Worm (Caenorhabditis elegans): ENCODE data around the gene lpr-2.
"Not testable (repeated sequence)": the region's sequence is repeated elsewhere in the genome, so short reads cannot be mapped to it uniquely, and the experiment has no call there.

Gene lpr-2

DNA sequence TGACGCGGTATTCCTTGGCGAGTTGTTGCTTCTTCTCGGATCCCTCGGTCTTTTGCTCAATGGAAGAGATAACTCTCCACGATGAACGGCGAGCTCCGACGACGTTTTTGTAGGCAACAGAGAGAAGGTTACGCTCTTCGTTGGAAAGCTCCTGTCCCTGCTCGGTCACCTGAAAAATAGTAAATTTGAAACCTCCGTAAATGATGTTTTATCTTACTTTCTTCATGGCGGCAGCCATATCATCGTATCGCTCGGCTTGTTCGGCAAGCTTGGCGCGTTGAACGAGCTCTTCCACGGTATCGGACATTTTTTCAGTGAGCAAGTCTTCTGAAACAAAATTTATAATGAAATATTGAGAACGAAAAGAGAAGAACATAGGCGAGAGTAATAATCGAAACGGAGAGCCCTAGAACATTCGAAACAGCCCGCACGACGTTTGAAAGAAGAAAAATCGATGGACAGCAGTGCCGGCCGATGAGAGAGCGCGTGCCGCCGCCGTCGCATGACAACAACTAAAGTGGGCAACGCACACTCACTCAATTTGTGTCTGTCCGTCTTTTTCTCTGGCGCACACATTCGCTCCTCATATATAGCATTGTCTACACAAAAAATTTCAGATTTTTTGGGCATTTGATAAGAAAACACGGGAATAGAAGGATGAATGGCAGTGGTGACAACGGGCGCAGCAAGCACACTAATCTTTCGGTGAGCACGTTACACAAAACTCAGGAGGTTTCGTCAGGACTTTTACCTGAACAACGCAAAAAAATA lies 42.8 kb downstream of the lpr-2 start, which contains the start of the genes par-5 and M117.3:
Gene par-5 (minus strand): TSS at position 334 of the 771 bp plus-strand sequence.
Gene M117.3 (plus strand): TSS at position 616 of the 771 bp plus-strand sequence.
- TF ChIP-seq nfya-1 (tag; optimal IDR thresholded peaks at IDR 0.05; ENCODE audit: insufficient read depth) (peak; percentile 79), nhr-23 (tag; optimal IDR thresholded peaks at IDR 0.05) (no peak), lsy-12 (tag; optimal IDR thresholded peaks at IDR 0.05) (peak; percentile 50), jun-1 (tag; optimal IDR thresholded peaks at IDR 0.05) (peak; percentile 67), ZK546.5 (tag; optimal IDR thresholded peaks at IDR 0.05) (no peak), skn-1 (tag; optimal IDR thresholded peaks at IDR 0.05) (no peak), lin-39 (tag; optimal IDR thresholded peaks at IDR 0.05) (peak; percentile 61), lin-15B (tag; optimal IDR thresholded peaks at IDR 0.05) (peak; percentile 65), unc-62 (GFP tag; optimal IDR thresholded peaks at IDR 0.05) (peak; percentile 19), ama-1 (optimal IDR thresholded peaks at IDR 0.05) (peak; percentile 20), hmg-11 (tag; optimal IDR thresholded peaks at IDR 0.05) (peak; percentile 58), egl-5 (tag; optimal IDR thresholded peaks at IDR 0.05) (peak; percentile 75), ceh-82 (tag; optimal IDR thresholded peaks at IDR 0.05) (no peak), nhr-76 (tag; optimal IDR thresholded peaks at IDR 0.05) (no peak), pha-4 (tag; optimal IDR thresholded peaks at IDR 0.05) (peak; percentile 61), fkh-2 (tag; optimal IDR thresholded peaks at IDR 0.05) (no peak), mdl-1 (tag; optimal IDR thresholded peaks at IDR 0.05) (peak; percentile 51), nhr-12 (tag; optimal IDR thresholded peaks at IDR 0.05) (no peak), ceh-28 (tag; optimal IDR thresholded peaks at IDR 0.05) (peak; percentile 77), ztf-4 (tag; optimal IDR thresholded peaks at IDR 0.05) (no peak), elt-2 (tag; optimal IDR thresholded peaks at IDR 0.05) (peak; percentile 80), fkh-10 (GFP tag; optimal IDR thresholded peaks at IDR 0.05) (peak; percentile 62), sea-2 (GFP tag; optimal IDR thresholded peaks at IDR 0.05) (peak; percentile 77), mml-1 (tag; optimal IDR thresholded peaks at IDR 0.05) (no peak), egl-27 (tag; optimal IDR thresholded peaks at IDR 0.05) (peak; percentile 10), fos-1 (tag; optimal IDR thresholded peaks at IDR 0.05) (no peak), pqm-1 (tag; optimal IDR thresholded peaks at IDR 0.05) (peak; percentile 49)

DNA sequence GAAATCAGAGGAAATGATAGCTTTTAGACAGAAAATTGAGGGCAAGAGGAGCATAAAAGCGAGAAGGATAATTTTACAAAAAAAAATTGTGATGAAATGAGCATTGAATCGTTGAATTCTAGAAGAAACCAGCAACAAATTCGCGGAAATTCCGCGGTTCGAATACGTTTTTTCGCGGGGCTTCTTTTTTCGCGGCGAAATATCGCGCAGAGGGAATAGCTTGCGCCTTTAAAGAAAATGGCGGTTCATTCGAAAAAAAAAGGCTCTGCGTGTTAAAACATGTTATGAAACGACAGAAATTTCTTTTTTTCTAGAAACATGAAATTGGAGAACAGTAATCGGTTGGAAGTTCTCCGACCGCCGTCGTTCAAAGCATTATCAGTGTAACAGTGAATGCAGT lies 43.4 kb downstream of the lpr-2 start:
- TF ChIP-seq egl-27 (tag; optimal IDR thresholded peaks at IDR 0.05) (no peak), ZK546.5 (tag; optimal IDR thresholded peaks at IDR 0.05) (no peak), nfya-1 (tag; optimal IDR thresholded peaks at IDR 0.05; ENCODE audit: insufficient read depth) (peak; percentile 70), nhr-25 (tag; optimal IDR thresholded peaks at IDR 0.05) (peak; percentile 45), pha-4 (tag; optimal IDR thresholded peaks at IDR 0.05) (peak; percentile 40), nhr-12 (tag; optimal IDR thresholded peaks at IDR 0.05) (no peak), tbx-2 (tag; optimal IDR thresholded peaks at IDR 0.05) (no peak), lin-39 (tag; optimal IDR thresholded peaks at IDR 0.05) (peak; percentile 40), unc-62 (GFP tag; optimal IDR thresholded peaks at IDR 0.05) (no peak), ceh-82 (tag; optimal IDR thresholded peaks at IDR 0.05) (no peak), lsy-12 (tag; optimal IDR thresholded peaks at IDR 0.05) (peak; percentile 13), nhr-23 (tag; optimal IDR thresholded peaks at IDR 0.05) (peak; percentile 55), hmg-11 (tag; optimal IDR thresholded peaks at IDR 0.05) (peak; percentile 16), ama-1 (optimal IDR thresholded peaks at IDR 0.05) (peak; percentile 30), eor-1 (tag; optimal IDR thresholded peaks at IDR 0.05) (no peak), lin-15B (tag; optimal IDR thresholded peaks at IDR 0.05) (peak; percentile 71), snpc-4 (tag; optimal IDR thresholded peaks at IDR 0.05) (peak; percentile 60), nhr-43 (tag; optimal IDR thresholded peaks at IDR 0.05; ENCODE audit: poor library complexity, severe bottlenecking) (no peak), nhr-28 (tag; optimal IDR thresholded peaks at IDR 0.05) (no peak)

DNA sequence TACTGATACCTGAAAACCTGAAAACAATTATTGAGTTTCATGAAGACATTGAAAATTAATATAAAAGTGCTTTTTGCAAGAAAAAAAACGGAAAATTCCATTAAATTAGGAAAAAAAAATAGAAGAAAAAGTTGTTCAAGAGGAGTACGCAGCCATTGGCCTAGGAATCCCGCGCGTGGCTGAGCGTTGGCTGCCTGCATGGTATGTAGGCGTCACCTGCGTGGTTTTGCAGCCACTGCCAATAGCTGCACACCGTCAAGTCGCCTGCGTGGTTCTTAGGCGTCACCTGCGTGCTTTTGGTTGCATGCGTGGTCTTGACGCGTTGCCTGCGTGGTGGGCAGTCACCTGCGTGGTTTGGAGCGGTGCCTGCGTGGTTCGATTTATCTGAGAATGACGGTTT lies 49.0 kb downstream of the lpr-2 start, which contains the start of gene M117.6:
Gene M117.6 (minus strand): TSS at position 101 of the 400 bp plus-strand sequence.
- TF ChIP-seq pqm-1 (tag; optimal IDR thresholded peaks at IDR 0.05); nhr-43 (tag; optimal IDR thresholded peaks at IDR 0.05; ENCODE audit: poor library complexity, severe bottlenecking); nhr-76 (tag; optimal IDR thresholded peaks at IDR 0.05): not testable (repeated sequence)

DNA sequence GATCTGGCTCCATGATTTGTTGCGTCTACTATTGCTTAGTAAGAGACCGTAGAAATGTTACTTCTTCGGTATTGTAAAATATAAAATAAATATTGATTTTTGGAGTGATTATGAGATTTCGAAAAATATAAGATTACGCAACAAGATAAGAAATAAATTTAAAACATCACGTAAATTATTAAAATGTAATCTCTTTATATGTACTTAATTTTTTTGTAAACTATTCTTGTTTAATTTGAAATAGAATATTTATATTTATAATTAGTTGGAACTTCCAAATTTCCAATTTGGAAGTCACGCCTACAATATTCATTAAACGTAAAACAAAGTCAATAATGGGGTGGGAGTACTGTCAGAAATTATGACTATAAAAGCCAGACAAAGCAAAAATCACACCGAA lies 54.4 kb downstream of the lpr-2 start, which contains the start of gene M117.4:
Gene M117.4 (minus strand): TSS at position 101 of the 400 bp plus-strand sequence.
- TF ChIP-seq mml-1 (tag; optimal IDR thresholded peaks at IDR 0.05) (no peak), jun-1 (tag; optimal IDR thresholded peaks at IDR 0.05) (no peak), nhr-28 (tag; optimal IDR thresholded peaks at IDR 0.05) (no peak), nhr-76 (tag; optimal IDR thresholded peaks at IDR 0.05) (no peak), nhr-67 (tag; optimal IDR thresholded peaks at IDR 0.05) (no peak), egl-27 (tag; optimal IDR thresholded peaks at IDR 0.05) (no peak), fkh-2 (tag; optimal IDR thresholded peaks at IDR 0.05) (no peak), nhr-43 (tag; optimal IDR thresholded peaks at IDR 0.05; ENCODE audit: poor library complexity, severe bottlenecking) (no peak), nhr-12 (tag; optimal IDR thresholded peaks at IDR 0.05) (no peak), ztf-11 (tag; optimal IDR thresholded peaks at IDR 0.05) (no peak), eor-1 (tag; optimal IDR thresholded peaks at IDR 0.05) (no peak), lin-39 (tag; optimal IDR thresholded peaks at IDR 0.05) (no peak), R02D3.7 (tag; optimal IDR thresholded peaks at IDR 0.05) (no peak), pha-4 (tag; optimal IDR thresholded peaks at IDR 0.05) (no peak), skn-1 (tag; optimal IDR thresholded peaks at IDR 0.05) (no peak), nhr-237 (tag; optimal IDR thresholded peaks at IDR 0.05) (no peak), snpc-4 (tag; optimal IDR thresholded peaks at IDR 0.05) (no peak), sea-2 (GFP tag; optimal IDR thresholded peaks at IDR 0.05) (no peak), elt-3 (tag; optimal IDR thresholded peaks at IDR 0.05) (no peak)
